Worm (Caenorhabditis elegans): ENCODE measurements around the gene F16H6.10.

- TF ChIP-seq sem-2 (GFP tag; optimal IDR thresholded peaks at IDR 0.05) (no peak), ceh-43 (GFP tag; optimal IDR thresholded peaks at IDR 0.05) (no peak), mab-5 (tag; optimal IDR thresholded peaks at IDR 0.05) (no peak), nhr-12 (tag; optimal IDR thresholded peaks at IDR 0.05) (no peak), pha-4 (tag; optimal IDR thresholded peaks at IDR 0.05) (no peak), unc-39 (tag; optimal IDR thresholded peaks at IDR 0.05) (no peak), bed-3 (GFP tag; optimal IDR thresholded peaks at IDR 0.05) (no peak), unc-62 (GFP tag; optimal IDR thresholded peaks at IDR 0.05) (no peak), nhr-28 (tag; optimal IDR thresholded peaks at IDR 0.05) (no peak), snpc-4 (tag; optimal IDR thresholded peaks at IDR 0.05) (no peak), elt-1 (tag; optimal IDR thresholded peaks at IDR 0.05; ENCODE audit: borderline replicate concordance, insufficient read depth) (no peak)
These were observed 15.2 kb downstream of the F16H6.10 start, which contains the start of gene F16H6.7 for ce11 chrV:18209071-18209470.
